Worm (Caenorhabditis elegans) whole organism, L4 larva: Measurements from ENCODE around the gene str-103.

Experiments
- egl-27 ChIP-seq: sonication (generic microtip); optimal IDR thresholded peaks from 3 replicates; lab custom pipeline; 2017; ENCODE audit warnings: missing biosample characterization, missing genetic modification reagents, missing genetic modification characterization
- mdl-1 ChIP-seq, 2 experiments: fragments of 150-350 bp in 1 of 2; sonication (generic microtip) in 1 of 2; optimal IDR thresholded peaks; 2 replicates each; lab custom pipeline; 2014 to 2017; ENCODE audit warnings: missing biosample characterization in 2 of 2, missing genetic modification characterization in 2 of 2
- nhr-11 ChIP-seq: fragments of 150-350 bp; optimal IDR thresholded peaks from 2 replicates; lab custom pipeline; 2014; ENCODE audit warnings: missing biosample characterization, missing genetic modification characterization
- pqm-1 ChIP-seq: sonication (generic microtip); optimal IDR thresholded peaks from 2 replicates; lab custom pipeline; 2017; ENCODE audit warnings: missing biosample characterization, missing genetic modification characterization
- tra-1 ChIP-seq: fragments of 200-800 bp; sonication (Bioruptor generic); IDR thresholded peaks from 2 replicates; pipeline ENCODE4 v1.3.6; 2022; ENCODE audit warnings: missing genetic modification reagents, missing genetic modification characterization, missing compliant biosample characterization

- TF ChIP-seq nhr-11 (no peak), tra-1 (no peak), mdl-1 (tag; optimal IDR thresholded peaks at IDR 0.05; lab: Kevin White, UChicago) (no peak), pqm-1 (no peak), egl-27 (tag; lab: Kevin White, UChicago) (no peak)
Observed at ce11 chrV:16142371-16142770, 23.9 kb upstream of the str-103 start, which contains the start of gene fbxa-18.
